Worm (Caenorhabditis elegans): ENCODE measurements around the gene K05F1.1.

The K05F1.1 gene

ce11 chrII:5845441-5845840 lies 44.3 kb downstream of the K05F1.1 start, which contains the start of the genes ZK1248.17 and H41C03.3:
Gene ZK1248.17 (minus strand): TSS chrII:5845541.
Gene H41C03.3 (plus strand): TSS chrII:5845777.
- TF ChIP-seq dpl-1 (GFP tag; optimal IDR thresholded peaks at IDR 0.05) (no peak), ztf-22 (GFP tag; optimal IDR thresholded peaks at IDR 0.05) (no peak), F57C9.4 (tag; optimal IDR thresholded peaks at IDR 0.05) (no peak), nhr-90 (tag; optimal IDR thresholded peaks at IDR 0.05) (no peak), madf-10 (tag; optimal IDR thresholded peaks at IDR 0.05) (no peak), pbrm-1 (GFP tag; IDR thresholded peaks at IDR 0.05) (no peak), lin-35 (GFP tag; optimal IDR thresholded peaks at IDR 0.05) (no peak), rpc-1 (optimal IDR thresholded peaks at IDR 0.05) (no peak), rpc-1 (tag; optimal IDR thresholded peaks at IDR 0.05) (no peak), gei-17 (GFP tag; optimal IDR thresholded peaks at IDR 0.05) (no peak), T07F8.4 (tag; optimal IDR thresholded peaks at IDR 0.05) (no peak), B0035.1 (tag; optimal IDR thresholded peaks at IDR 0.05) (no peak), akir-1 (GFP tag; optimal IDR thresholded peaks at IDR 0.05) (no peak)

- TF ChIP-seq egrh-3 (GFP tag; IDR thresholded peaks at IDR 0.05) (no peak), ceh-27 (GFP tag; optimal IDR thresholded peaks at IDR 0.05) (no peak), F22D6.2 (tag; optimal IDR thresholded peaks at IDR 0.05) (no peak), lin-26 (GFP tag; IDR thresholded peaks at IDR 0.05) (no peak), lir-1 (GFP tag; conservative IDR thresholded peaks at IDR 0.05) (no peak), ekl-4 (GFP tag; IDR thresholded peaks at IDR 0.05) (no peak), ceh-100 (GFP tag; IDR thresholded peaks at IDR 0.05) (no peak), let-607 (tag; optimal IDR thresholded peaks at IDR 0.05) (no peak), tbp1 (GFP tag; optimal IDR thresholded peaks at IDR 0.05) (no peak), aptf-3 (GFP tag; IDR thresholded peaks at IDR 0.05) (no peak), unc-62 (GFP tag; optimal IDR thresholded peaks at IDR 0.05) (no peak), dpl-1 (GFP tag; optimal IDR thresholded peaks at IDR 0.05) (no peak), mcd-1 (GFP tag; IDR thresholded peaks at IDR 0.05) (no peak), die-1 (tag; optimal IDR thresholded peaks at IDR 0.05) (no peak), fkh-3 (tag; optimal IDR thresholded peaks at IDR 0.05) (no peak), athp-1 (tag; optimal IDR thresholded peaks at IDR 0.05) (no peak), madf-6 (GFP tag; IDR thresholded peaks at IDR 0.05) (no peak)
Measured at ce11 chrII:5846181-5846580, 45.0 kb downstream of the K05F1.1 start.

ce11 chrII:5852007-5852406 lies 50.8 kb downstream of the K05F1.1 start, which contains the start of gene H41C03.2:
Gene H41C03.2 (minus strand): TSS chrII:5852107.
- TF ChIP-seq mcd-1 (GFP tag; IDR thresholded peaks at IDR 0.05) (no peak), sea-2 (GFP tag; IDR thresholded peaks at IDR 0.05) (no peak), ceh-79 (tag; optimal IDR thresholded peaks at IDR 0.05) (no peak), F55B11.4 (tag; optimal IDR thresholded peaks at IDR 0.05; ENCODE audit: borderline replicate concordance, insufficient read depth) (no peak), madf-6 (GFP tag; IDR thresholded peaks at IDR 0.05) (no peak), F57C9.4 (tag; optimal IDR thresholded peaks at IDR 0.05) (no peak), snpc-4 (GFP tag; optimal IDR thresholded peaks at IDR 0.05) (no peak), snpc-4 (tag; optimal IDR thresholded peaks at IDR 0.05) (no peak), egrh-3 (GFP tag; IDR thresholded peaks at IDR 0.05) (no peak)

ce11 chrII:5853261-5853660 lies 52.1 kb downstream of the K05F1.1 start:
- no peak for TF ChIP-seq atf-7 (tag; optimal IDR thresholded peaks at IDR 0.05)
- TF ChIP-seq let-526 (GFP tag; IDR thresholded peaks at IDR 0.05): no peak
- no peak for TF ChIP-seq ceh-58 (GFP tag; IDR thresholded peaks at IDR 0.05)
- TF ChIP-seq gei-17 (GFP tag; optimal IDR thresholded peaks at IDR 0.05): no peak
- no peak for TF ChIP-seq madf-10 (tag; optimal IDR thresholded peaks at IDR 0.05)
- no peak for TF ChIP-seq egl-18 (GFP tag; IDR thresholded peaks at IDR 0.05)
- no peak for TF ChIP-seq aptf-3 (GFP tag; IDR thresholded peaks at IDR 0.05)
- no peak for TF ChIP-seq dpl-1 (GFP tag; optimal IDR thresholded peaks at IDR 0.05)
- no peak for TF ChIP-seq B0035.1 (tag; optimal IDR thresholded peaks at IDR 0.05)
- no peak for TF ChIP-seq attf-5 (GFP tag; optimal IDR thresholded peaks at IDR 0.05)
- no peak for TF ChIP-seq zim-3 (tag; optimal IDR thresholded peaks at IDR 0.05)
- no peak for TF ChIP-seq repo-1 (tag; optimal IDR thresholded peaks at IDR 0.05)
- TF ChIP-seq nfya-2 (GFP tag; IDR thresholded peaks at IDR 0.05): no peak
- no peak for TF ChIP-seq cebp-2 (GFP tag; IDR thresholded peaks at IDR 0.05)
- no peak for TF ChIP-seq hmg-20 (GFP tag; IDR thresholded peaks at IDR 0.05)
- no peak for TF ChIP-seq egrh-3 (GFP tag; IDR thresholded peaks at IDR 0.05)
- TF ChIP-seq unc-62 (GFP tag; optimal IDR thresholded peaks at IDR 0.05): no peak
- TF ChIP-seq mes-4 (tag; optimal IDR thresholded peaks at IDR 0.05): no peak

All from whole organism, young adult.